Worm (Caenorhabditis elegans) whole organism, late embryonic: ENCODE measurements around the gene ugt-45.

Source experiments
- C38D4.7 ChIP-seq: fragments of 200-800 bp; sonication (Bioruptor generic); optimal IDR thresholded peaks from 2 replicates; lab custom pipeline; 2018; ENCODE audit warnings: mild to moderate bottlenecking, missing genetic modification characterization, moderate library complexity, missing compliant biosample characterization
- K02D7.2 ChIP-seq: sonication (generic microtip); optimal IDR thresholded peaks from 2 replicates; lab custom pipeline; 2017; ENCODE audit warnings: mild to moderate bottlenecking, missing genetic modification characterization, missing compliant biosample characterization
- T23F11.4 ChIP-seq: fragments of 200-800 bp; sonication (Bioruptor generic); optimal IDR thresholded peaks from 2 replicates; lab custom pipeline; 2018; ENCODE audit warnings: mild to moderate bottlenecking, missing genetic modification characterization, missing compliant biosample characterization
- ahr-1 ChIP-seq: sonication (generic microtip); optimal IDR thresholded peaks from 2 replicates; lab custom pipeline; 2016; ENCODE audit warnings: missing genetic modification characterization, missing compliant biosample characterization
- ama-1 ChIP-seq: fragments of 150-350 bp; optimal IDR thresholded peaks from 2 replicates; lab custom pipeline; 2014
- dve-1 ChIP-seq: sonication (generic microtip); optimal IDR thresholded peaks from 2 replicates; lab custom pipeline; 2017; ENCODE audit warnings: antibody characterized with exemption, mild to moderate bottlenecking, missing genetic modification characterization, missing compliant biosample characterization
- nhr-11 ChIP-seq: fragments of 150-350 bp; optimal IDR thresholded peaks from 2 replicates; lab custom pipeline; 2014; ENCODE audit warnings: missing biosample characterization, missing genetic modification characterization
- pag-3 ChIP-seq: sonication (generic microtip); optimal IDR thresholded peaks from 2 replicates; lab custom pipeline; 2016; ENCODE audit warnings: missing compliant biosample characterization, missing genetic modification characterization, borderline replicate concordance
- pat-9 ChIP-seq: fragments of 200-800 bp; sonication (Bioruptor generic); optimal IDR thresholded peaks from 2 replicates; lab custom pipeline; 2018; ENCODE audit warnings: mild to moderate bottlenecking, missing genetic modification characterization, moderate library complexity, missing compliant biosample characterization
- unc-55 ChIP-seq: sonication (generic microtip); optimal IDR thresholded peaks from 2 replicates; lab custom pipeline; 2017; ENCODE audit warnings: missing biosample characterization, missing genetic modification reagents, missing genetic modification characterization

DNA sequence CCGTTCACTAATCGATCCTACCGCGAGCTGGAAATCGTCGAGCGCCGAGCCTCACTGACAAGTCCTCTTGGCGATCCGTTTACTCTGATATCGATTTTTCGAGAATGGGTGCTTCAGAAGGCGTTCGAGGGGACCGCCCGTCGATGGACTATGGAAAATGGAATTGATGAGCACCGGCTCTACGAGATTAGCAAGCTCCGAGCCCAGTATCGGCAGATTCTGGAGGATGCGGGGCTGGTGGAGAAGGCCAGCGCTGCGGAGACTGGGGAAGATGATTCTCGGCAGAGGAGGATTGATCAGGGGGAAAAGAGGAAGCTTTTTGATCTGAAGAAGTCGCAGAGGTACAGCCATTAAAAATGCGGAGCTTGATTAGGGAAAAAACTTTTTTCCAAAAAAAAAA, 19.5 kb downstream of the ugt-45 start:
- no peak for TF ChIP-seq dve-1 (tag; lab: Kevin White, UChicago)
- no peak for TF ChIP-seq K02D7.2
- TF ChIP-seq T23F11.4: no peak
- no peak for TF ChIP-seq unc-55 (GFP tag; lab: Kevin White, UChicago)
- no peak for TF ChIP-seq C38D4.7 (GFP tag; lab: Kevin White, UChicago)
- TF ChIP-seq pag-3 (tag; lab: Kevin White, UChicago): no peak
- TF ChIP-seq ahr-1 (tag; lab: Kevin White, UChicago): no peak
- no peak for TF ChIP-seq nhr-11
- TF ChIP-seq pat-9 (tag; lab: Kevin White, UChicago): no peak
- TF ChIP-seq ama-1 (lab: Kevin White, UChicago): no peak
